Fruit fly (Drosophila melanogaster) whole organism, adult: ENCODE measurements around the gene CG32270.

Experiments used
- CG11617 ChIP-seq: fragments of 200-800 bp; sonication (Bioruptor generic); optimal IDR thresholded peaks from 2 replicates; lab custom pipeline; 2017; ENCODE audit warnings: mild to moderate bottlenecking, missing biosample characterization, missing genetic modification reagents, missing genetic modification characterization
- CG12768 ChIP-seq: fragments of 200-800 bp; sonication (Bioruptor generic); optimal IDR thresholded peaks from 2 replicates; lab custom pipeline; 2017; ENCODE audit warnings: missing biosample characterization, missing genetic modification characterization, mild to moderate bottlenecking, moderate library complexity, missing genetic modification reagents
- CG14711 ChIP-seq: fragments of 200-800 bp; sonication (Bioruptor generic); optimal IDR thresholded peaks from 2 replicates; lab custom pipeline; 2018; ENCODE audit warnings: missing biosample characterization, mild to moderate bottlenecking, missing genetic modification characterization, moderate library complexity
- CG1620 ChIP-seq: fragments of 200-800 bp; sonication (Bioruptor generic); optimal IDR thresholded peaks from 2 replicates; lab custom pipeline; 2016; ENCODE audit warnings: missing biosample characterization, missing genetic modification characterization
- CG33017 ChIP-seq: fragments of 200-800 bp; sonication (Bioruptor generic); optimal IDR thresholded peaks from 2 replicates; lab custom pipeline; 2018; ENCODE audit warnings: missing biosample characterization, mild to moderate bottlenecking, missing genetic modification characterization, moderate library complexity
- CG5204 ChIP-seq: fragments of 200-800 bp; sonication (Bioruptor generic); optimal IDR thresholded peaks from 2 replicates; lab custom pipeline; 2016; ENCODE audit warnings: missing biosample characterization, missing genetic modification characterization
- CG7045 ChIP-seq: fragments of 200-800 bp; sonication (Bioruptor generic); optimal IDR thresholded peaks from 2 replicates; lab custom pipeline; 2017; ENCODE audit warnings: missing biosample characterization, mild to moderate bottlenecking, missing genetic modification characterization
- CG7101 ChIP-seq: fragments of 200-800 bp; sonication (Bioruptor generic); optimal IDR thresholded peaks from 2 replicates; lab custom pipeline; 2018; ENCODE audit warnings: missing biosample characterization, mild to moderate bottlenecking, missing genetic modification characterization, moderate library complexity
- Clk ChIP-seq: fragments of 200-800 bp; sonication (Bioruptor generic); optimal IDR thresholded peaks from 2 replicates; lab custom pipeline; 2017; ENCODE audit warnings: missing biosample characterization, missing genetic modification characterization
- Crg-1 ChIP-seq: fragments of 200-800 bp; sonication (Bioruptor generic); optimal IDR thresholded peaks from 2 replicates; lab custom pipeline; 2016; ENCODE audit warnings: missing biosample characterization, missing genetic modification characterization
- Hr96 ChIP-seq: fragments of 200-800 bp; sonication (Bioruptor generic); optimal IDR thresholded peaks from 2 replicates; lab custom pipeline; 2016; ENCODE audit warnings: missing biosample characterization, missing genetic modification characterization
- Mnt ChIP-seq: fragments of 200-800 bp; sonication (Bioruptor generic); optimal IDR thresholded peaks from 2 replicates; lab custom pipeline; 2016; ENCODE audit warnings: missing biosample characterization, mild to moderate bottlenecking, missing genetic modification characterization
- bab1 ChIP-seq: fragments of 200-800 bp; sonication (Bioruptor generic); optimal IDR thresholded peaks from 3 replicates; lab custom pipeline; 2019; ENCODE audit warnings: missing biosample characterization, mild to moderate bottlenecking, missing genetic modification characterization, moderate library complexity
- cic ChIP-seq: fragments of 200-800 bp; sonication (Bioruptor generic); optimal IDR thresholded peaks from 2 replicates; lab custom pipeline; 2017; ENCODE audit warnings: missing biosample characterization, mild to moderate bottlenecking, missing genetic modification characterization, moderate library complexity
- cnc ChIP-seq, 2 experiments: fragments of >200 bp; optimal IDR thresholded peaks; 2 replicates each; lab custom pipeline; 2017
- kay ChIP-seq: fragments of 200-800 bp; sonication (Bioruptor generic); peaks from one replicate; lab custom pipeline; 2016; ENCODE audit warnings: missing biosample characterization, missing genetic modification characterization, borderline replicate concordance
- ovo ChIP-seq: fragments of 200-800 bp; sonication (Bioruptor generic); optimal IDR thresholded peaks from 2 replicates; lab custom pipeline; 2016; ENCODE audit warnings: missing biosample characterization, missing genetic modification characterization
- pad ChIP-seq: fragments of 200-800 bp; sonication (Bioruptor generic); optimal IDR thresholded peaks from 3 replicates; lab custom pipeline; 2017; ENCODE audit warnings: missing biosample characterization, missing genetic modification characterization, mild to moderate bottlenecking, moderate library complexity, missing genetic modification reagents
- tj ChIP-seq: fragments of 200-800 bp; sonication (Bioruptor generic); optimal IDR thresholded peaks from 3 replicates; lab custom pipeline; 2017; ENCODE audit warnings: missing biosample characterization, mild to moderate bottlenecking, missing genetic modification characterization, moderate library complexity
- toe ChIP-seq: fragments of 200-800 bp; sonication (Bioruptor generic); optimal IDR thresholded peaks from 2 replicates; lab custom pipeline; 2016; ENCODE audit warnings: missing biosample characterization, missing genetic modification characterization

CG32270 gene

dm6 chr3L:3208895-3209294 is at the start of gene CG32270, which contains the start of gene CG32269:
TSS of gene CG32270 (minus strand) at chr3L:3208985.
TSS of gene CG32269 (minus strand) at chr3L:3208985.
- peak; percentile 23 for TF ChIP-seq CG1620 (GFP tag; lab: Kevin White, UChicago)
- no peak for TF ChIP-seq CG5204 (GFP tag; lab: Kevin White, UChicago)
- TF ChIP-seq toe (GFP tag; lab: Kevin White, UChicago): peak; percentile 46
- TF ChIP-seq ovo (GFP tag; lab: Kevin White, UChicago): peak; percentile 24
- TF ChIP-seq CG12768: peak; percentile 73
- peak; percentile 18 for TF ChIP-seq CG11617 (GFP tag; lab: Kevin White, UChicago)
- peak; percentile 2 for TF ChIP-seq CG33017
- TF ChIP-seq tj (GFP tag; lab: Kevin White, UChicago): no peak
- no peak for TF ChIP-seq bab1 (GFP tag; lab: Kevin White, UChicago)
- TF ChIP-seq Hr96 (GFP tag; lab: Kevin White, UChicago): peak; percentile 40
- peak; percentile 48 for TF ChIP-seq CG7101
- no peak for TF ChIP-seq kay (GFP tag; lab: Kevin White, UChicago)
- TF ChIP-seq Crg-1 (GFP tag; lab: Kevin White, UChicago): peak; percentile 51
- no peak for TF ChIP-seq CG14711
- peak; percentile 52 for TF ChIP-seq CG7045 (GFP tag; lab: Kevin White, UChicago)
- TF ChIP-seq Clk (GFP tag; lab: Kevin White, UChicago): no peak
- TF ChIP-seq Mnt (GFP tag; lab: Kevin White, UChicago): peak; percentile 60
- TF ChIP-seq pad (GFP tag; lab: Kevin White, UChicago): peak; percentile 12
- peak; percentile 65 for TF ChIP-seq cic (GFP tag; lab: Kevin White, UChicago)
- no peak for TF ChIP-seq cnc (optimal IDR thresholded peaks at IDR 0.05; lab: Kevin White, UChicago)

- TF ChIP-seq Crg-1 (GFP tag; lab: Kevin White, UChicago) (no peak), Mnt (GFP tag; lab: Kevin White, UChicago) (no peak), CG7101 (no peak), CG11617 (GFP tag; lab: Kevin White, UChicago) (no peak), tj (GFP tag; lab: Kevin White, UChicago) (no peak), pad (GFP tag; lab: Kevin White, UChicago) (no peak)
Measured at dm6 chr3L:3257690-3258089, 48.9 kb upstream of the CG32270 start, which contains the start of gene ckd. TSS of gene ckd (plus strand) at chr3L:3257878.

DNA sequence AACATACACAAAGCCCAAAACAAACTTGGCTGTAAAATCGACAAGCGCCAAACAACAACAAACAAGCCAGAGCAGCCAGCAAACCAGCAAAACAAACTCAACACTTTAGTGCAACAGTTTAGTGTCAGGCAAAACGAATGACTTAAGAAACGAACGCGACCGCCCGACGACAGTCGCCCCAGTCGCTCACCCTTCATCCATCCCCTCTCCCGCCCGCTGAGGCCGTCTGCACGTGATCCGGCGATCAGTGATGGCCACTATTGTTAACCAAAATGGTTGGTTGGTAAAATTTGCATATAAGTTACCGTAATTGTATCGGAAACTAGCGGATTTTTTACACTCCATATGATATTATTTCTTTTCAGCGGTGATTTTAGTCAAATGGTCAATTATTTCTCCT is 44.8 kb upstream of the CG32270 start:
- no peak for TF ChIP-seq Clk (GFP tag; lab: Kevin White, UChicago)

DNA sequence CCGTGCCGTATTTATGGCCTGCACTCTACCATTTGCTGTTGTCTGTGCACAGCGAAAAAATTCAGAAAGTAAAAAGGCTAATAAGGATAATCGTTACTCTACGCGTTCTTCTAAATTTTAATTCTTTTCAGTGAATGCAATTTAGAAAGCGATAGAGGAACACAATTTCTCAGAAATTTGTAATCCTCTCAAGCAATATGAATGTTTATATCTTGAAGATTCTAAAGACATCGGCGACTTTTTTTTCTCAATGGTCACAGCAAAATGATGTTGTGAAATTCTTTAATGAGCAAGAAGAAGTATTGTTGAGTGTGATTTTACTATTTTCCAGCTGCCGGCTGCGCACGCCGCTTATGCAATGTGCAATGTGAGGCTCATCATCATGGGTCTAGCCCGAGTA is 44.1 kb upstream of the CG32270 start:
- TF ChIP-seq Mnt (GFP tag; lab: Kevin White, UChicago) (no peak), toe (GFP tag; lab: Kevin White, UChicago) (no peak), cic (GFP tag; lab: Kevin White, UChicago) (no peak), Clk (GFP tag; lab: Kevin White, UChicago) (no peak), Crg-1 (GFP tag; lab: Kevin White, UChicago) (no peak), bab1 (GFP tag; lab: Kevin White, UChicago) (no peak), ovo (GFP tag; lab: Kevin White, UChicago) (no peak), tj (GFP tag; lab: Kevin White, UChicago) (no peak), cnc (optimal IDR thresholded peaks at IDR 0.05; lab: Kevin White, UChicago) (no peak), CG7045 (GFP tag; lab: Kevin White, UChicago) (no peak), CG5204 (GFP tag; lab: Kevin White, UChicago) (no peak), Hr96 (GFP tag; lab: Kevin White, UChicago) (no peak)

dm6 chr3L:3251659-3252490 is 43.1 kb upstream of the CG32270 start:
- TF ChIP-seq kay (GFP tag; lab: Kevin White, UChicago) (peak; percentile 1), Crg-1 (GFP tag; lab: Kevin White, UChicago) (no peak)

- no peak for TF ChIP-seq CG7045 (GFP tag; lab: Kevin White, UChicago)
- TF ChIP-seq cic (GFP tag; lab: Kevin White, UChicago): no peak
- TF ChIP-seq tj (GFP tag; lab: Kevin White, UChicago): peak; percentile 84
- TF ChIP-seq Hr96 (GFP tag; lab: Kevin White, UChicago): no peak
- TF ChIP-seq CG7101: no peak
- TF ChIP-seq CG5204 (GFP tag; lab: Kevin White, UChicago): no peak
- TF ChIP-seq CG11617 (GFP tag; lab: Kevin White, UChicago): no peak
- no peak for TF ChIP-seq toe (GFP tag; lab: Kevin White, UChicago)
- TF ChIP-seq bab1 (GFP tag; lab: Kevin White, UChicago): no peak
- TF ChIP-seq CG14711: no peak
- TF ChIP-seq CG12768: no peak
- peak; percentile 95 for TF ChIP-seq pad (GFP tag; lab: Kevin White, UChicago)
- no peak for TF ChIP-seq Clk (GFP tag; lab: Kevin White, UChicago)
- peak in 1 of 2 experiments; percentile 15 for TF ChIP-seq cnc (optimal IDR thresholded peaks at IDR 0.05; lab: Kevin White, UChicago)
Measured at dm6 chr3L:3250922-3251658, 42.3 kb upstream of the CG32270 start.
